Worm (Caenorhabditis elegans) whole organism, late embryonic: Measurements from ENCODE around the gene C25E10.12.

Source experiments
- C38D4.7 ChIP-seq: fragments of 200-800 bp; sonication (Bioruptor generic); optimal IDR thresholded peaks from 2 replicates; lab custom pipeline; 2018; ENCODE audit warnings: mild to moderate bottlenecking, missing genetic modification characterization, moderate library complexity, missing compliant biosample characterization
- K09A11.1 ChIP-seq: sonication (generic microtip); optimal IDR thresholded peaks from 2 replicates; lab custom pipeline; 2017; ENCODE audit warnings: antibody characterized with exemption, mild to moderate bottlenecking, missing genetic modification characterization, missing compliant biosample characterization; ENCODE audit not compliant: insufficient read depth
- Y22D7AL.16 ChIP-seq: sonication (generic microtip); optimal IDR thresholded peaks from 2 replicates; lab custom pipeline; 2016; ENCODE audit warnings: missing genetic modification characterization, missing compliant biosample characterization
- ahr-1 ChIP-seq: sonication (generic microtip); optimal IDR thresholded peaks from 2 replicates; lab custom pipeline; 2016; ENCODE audit warnings: missing genetic modification characterization, missing compliant biosample characterization
- ama-1 ChIP-seq: fragments of 150-350 bp; optimal IDR thresholded peaks from 2 replicates; lab custom pipeline; 2014
- ceh-19 ChIP-seq: fragments of 200-800 bp; sonication (Bioruptor generic); optimal IDR thresholded peaks from 2 replicates; lab custom pipeline; 2018; ENCODE audit warnings: mild to moderate bottlenecking, missing genetic modification characterization, missing compliant biosample characterization
- ceh-22 ChIP-seq: sonication (generic microtip); optimal IDR thresholded peaks from 2 replicates; lab custom pipeline; 2017; ENCODE audit warnings: missing biosample characterization, missing genetic modification characterization
- ceh-24 ChIP-seq: sonication (generic microtip); optimal IDR thresholded peaks from 2 replicates; lab custom pipeline; 2016; ENCODE audit warnings: mild to moderate bottlenecking, missing genetic modification characterization, missing compliant biosample characterization
- ceh-30 ChIP-seq: fragments of 150-350 bp; optimal IDR thresholded peaks from 2 replicates; lab custom pipeline; 2014; ENCODE audit warnings: missing biosample characterization, missing genetic modification characterization
- ceh-34 ChIP-seq: sonication (generic microtip); optimal IDR thresholded peaks from 2 replicates; lab custom pipeline; 2016; ENCODE audit warnings: mild to moderate bottlenecking, missing genetic modification characterization, missing compliant biosample characterization
- ceh-48 ChIP-seq: sonication (generic microtip); optimal IDR thresholded peaks from 2 replicates; lab custom pipeline; 2016; ENCODE audit warnings: missing genetic modification characterization, inconsistent platforms, missing compliant biosample characterization
- ceh-6 ChIP-seq: fragments of 200-800 bp; sonication (Bioruptor generic); optimal IDR thresholded peaks from 2 replicates; lab custom pipeline; 2018; ENCODE audit warnings: mild to moderate bottlenecking, missing genetic modification characterization, missing compliant biosample characterization
- ceh-9 ChIP-seq: sonication (generic microtip); optimal IDR thresholded peaks from 2 replicates; lab custom pipeline; 2016; ENCODE audit warnings: mild to moderate bottlenecking, missing genetic modification characterization, inconsistent platforms, missing compliant biosample characterization
- dve-1 ChIP-seq: sonication (generic microtip); optimal IDR thresholded peaks from 2 replicates; lab custom pipeline; 2017; ENCODE audit warnings: antibody characterized with exemption, mild to moderate bottlenecking, missing genetic modification characterization, missing compliant biosample characterization
- elt-4 ChIP-seq: sonication (generic microtip); optimal IDR thresholded peaks from 2 replicates; lab custom pipeline; 2016; ENCODE audit warnings: missing genetic modification characterization, missing compliant biosample characterization
- eyg-1 ChIP-seq: sonication (generic microtip); optimal IDR thresholded peaks from 2 replicates; lab custom pipeline; 2016; ENCODE audit warnings: missing genotype, missing genetic modification characterization, missing compliant biosample characterization
- fkh-10 ChIP-seq: fragments of 150-350 bp; optimal IDR thresholded peaks from 2 replicates; lab custom pipeline; 2014; ENCODE audit warnings: missing biosample characterization, missing genetic modification reagents, missing genetic modification characterization
- fkh-6 ChIP-seq: sonication (generic microtip); optimal IDR thresholded peaks from 2 replicates; lab custom pipeline; 2016; ENCODE audit warnings: missing genetic modification characterization, missing compliant biosample characterization
- hlh-13 ChIP-seq: fragments of 200-800 bp; sonication (Bioruptor generic); optimal IDR thresholded peaks from 2 replicates; lab custom pipeline; 2018; ENCODE audit warnings: mild to moderate bottlenecking, missing genetic modification characterization, missing compliant biosample characterization
- hlh-15 ChIP-seq: sonication (generic microtip); optimal IDR thresholded peaks from 2 replicates; lab custom pipeline; 2016; ENCODE audit warnings: missing genetic modification characterization, missing compliant biosample characterization
- hlh-8 ChIP-seq: sonication (generic microtip); optimal IDR thresholded peaks from 2 replicates; lab custom pipeline; 2016; ENCODE audit warnings: missing genotype, missing genetic modification characterization, missing compliant biosample characterization
- lim-6 ChIP-seq: sonication (generic microtip); optimal IDR thresholded peaks from 2 replicates; lab custom pipeline; 2016; ENCODE audit warnings: missing genetic modification characterization, missing compliant biosample characterization
- lin-11 ChIP-seq: fragments of 200-800 bp; sonication (Bioruptor generic); optimal IDR thresholded peaks from 2 replicates; lab custom pipeline; 2018; ENCODE audit warnings: mild to moderate bottlenecking, missing genetic modification characterization, missing compliant biosample characterization
- madf-2 ChIP-seq: sonication (generic microtip); optimal IDR thresholded peaks from 2 replicates; lab custom pipeline; 2017; ENCODE audit warnings: missing genetic modification characterization, missing compliant biosample characterization
- mec-3 ChIP-seq: sonication (generic microtip); optimal IDR thresholded peaks from 2 replicates; lab custom pipeline; 2016; ENCODE audit warnings: borderline replicate concordance, missing genetic modification characterization, missing compliant biosample characterization
- nhr-11 ChIP-seq: fragments of 150-350 bp; optimal IDR thresholded peaks from 2 replicates; lab custom pipeline; 2014; ENCODE audit warnings: missing biosample characterization, missing genetic modification characterization
- npax-4 ChIP-seq: sonication (generic microtip); optimal IDR thresholded peaks from 2 replicates; lab custom pipeline; 2016; ENCODE audit warnings: missing genetic modification characterization, missing compliant biosample characterization
- pag-3 ChIP-seq: sonication (generic microtip); optimal IDR thresholded peaks from 2 replicates; lab custom pipeline; 2016; ENCODE audit warnings: missing compliant biosample characterization, missing genetic modification characterization, borderline replicate concordance
- pat-9 ChIP-seq: fragments of 200-800 bp; sonication (Bioruptor generic); optimal IDR thresholded peaks from 2 replicates; lab custom pipeline; 2018; ENCODE audit warnings: mild to moderate bottlenecking, missing genetic modification characterization, moderate library complexity, missing compliant biosample characterization
- pax-1 ChIP-seq: fragments of 150-350 bp; optimal IDR thresholded peaks from 2 replicates; lab custom pipeline; 2014; ENCODE audit warnings: missing biosample characterization, missing genetic modification characterization
- pha-2 ChIP-seq: sonication (generic microtip); optimal IDR thresholded peaks from 2 replicates; lab custom pipeline; 2017; ENCODE audit warnings: mild to moderate bottlenecking, missing genetic modification characterization, missing compliant biosample characterization
- pros-1 ChIP-seq: fragments of 150-350 bp; optimal IDR thresholded peaks from 2 replicates; lab custom pipeline; 2014; ENCODE audit warnings: missing biosample characterization, missing genetic modification reagents, missing genetic modification characterization
- ref-2 ChIP-seq: sonication (generic microtip); optimal IDR thresholded peaks from 2 replicates; lab custom pipeline; 2016; ENCODE audit warnings: missing genetic modification characterization, missing compliant biosample characterization
- rnt-1 ChIP-seq: sonication (generic microtip); optimal IDR thresholded peaks from 2 replicates; lab custom pipeline; 2016; ENCODE audit warnings: missing genetic modification characterization, missing compliant biosample characterization
- tbx-2 ChIP-seq: sonication (generic microtip); optimal IDR thresholded peaks from 2 replicates; lab custom pipeline; 2016; ENCODE audit warnings: missing genetic modification characterization, missing compliant biosample characterization
- tbx-7 ChIP-seq: sonication (generic microtip); optimal IDR thresholded peaks from 2 replicates; lab custom pipeline; 2016; ENCODE audit warnings: missing genotype, missing genetic modification characterization, missing compliant biosample characterization
- unc-3 ChIP-seq, 2 experiments: fragments of 200-800 bp in 1 of 2; sonication (Bioruptor generic) in 1 of 2; sonication (generic microtip) in 1 of 2; conservative IDR thresholded peaks in 1 of 2; optimal IDR thresholded peaks in 1 of 2; 2 replicates each; pipeline versions ENCODE4 v1.3.6 to Lab custom; 2016 to 2022; ENCODE audit warnings: missing compliant biosample characterization in 2 of 2, missing genetic modification characterization in 2 of 2, missing genetic modification reagents in 1 of 2
- unc-42 ChIP-seq: sonication (generic microtip); optimal IDR thresholded peaks from 2 replicates; lab custom pipeline; 2016; ENCODE audit warnings: missing genotype, missing genetic modification characterization, missing compliant biosample characterization
- unc-86 ChIP-seq: sonication (generic microtip); optimal IDR thresholded peaks from 2 replicates; lab custom pipeline; 2016; ENCODE audit warnings: missing genetic modification characterization, missing compliant biosample characterization

Gene C25E10.12

ce11 chrV:9067678-9068077, 5.4 kb upstream of the C25E10.12 start, which contains the start of gene fip-2:
Gene fip-2, plus strand, starts transcription at chrV:9067978.
- TF ChIP-seq fkh-6 (tag; lab: Kevin White, UChicago) (no peak), pha-2 (tag; lab: Kevin White, UChicago) (no peak), dve-1 (no peak), ceh-22 (tag; lab: Kevin White, UChicago) (no peak), hlh-15 (no peak)

- TF ChIP-seq K09A11.1 (no peak), hlh-8 (tag; lab: Kevin White, UChicago) (no peak), ceh-22 (tag; lab: Kevin White, UChicago) (no peak), hlh-13 (no peak), C38D4.7 (GFP tag; lab: Kevin White, UChicago) (no peak), ref-2 (no peak), npax-4 (tag; lab: Kevin White, UChicago) (no peak), pag-3 (tag; lab: Kevin White, UChicago) (no peak)
These were observed 3.7 kb upstream of the C25E10.12 start for ce11 chrV:9065915-9066314.

- TF ChIP-seq hlh-13: no peak
- no peak for TF ChIP-seq ceh-6 (GFP tag; lab: Kevin White, UChicago)
- TF ChIP-seq Y22D7AL.16 (tag; lab: Kevin White, UChicago): no peak
- TF ChIP-seq lin-11: no peak
- no peak for TF ChIP-seq ama-1 (lab: Kevin White, UChicago)
- no peak for TF ChIP-seq ceh-24 (tag; lab: Kevin White, UChicago)
- TF ChIP-seq mec-3 (tag; lab: Kevin White, UChicago): no peak
- no peak for TF ChIP-seq elt-4 (tag; lab: Kevin White, UChicago)
- TF ChIP-seq pros-1 (tag; lab: Kevin White, UChicago): no peak
- no peak for TF ChIP-seq tbx-2
These were observed 2.8 kb upstream of the C25E10.12 start for ce11 chrV:9065001-9065400.

- TF ChIP-seq unc-42 (tag; lab: Kevin White, UChicago) (no peak), rnt-1 (tag; lab: Kevin White, UChicago) (no peak), ahr-1 (tag; lab: Kevin White, UChicago) (no peak), npax-4 (tag; lab: Kevin White, UChicago) (no peak), madf-2 (tag; lab: Kevin White, UChicago) (no peak), elt-4 (tag; lab: Kevin White, UChicago) (no peak), ceh-30 (tag; lab: Kevin White, UChicago) (no peak), ceh-19 (GFP tag; lab: Kevin White, UChicago) (no peak), fkh-10 (no peak), nhr-11 (tag; lab: Kevin White, UChicago) (no peak), eyg-1 (tag; lab: Kevin White, UChicago) (no peak), ceh-34 (tag; lab: Kevin White, UChicago) (no peak), ceh-9 (tag; lab: Kevin White, UChicago) (no peak), ama-1 (lab: Kevin White, UChicago) (no peak), tbx-7 (tag; lab: Kevin White, UChicago) (no peak), ceh-6 (GFP tag; lab: Kevin White, UChicago) (no peak), unc-86 (tag; lab: Kevin White, UChicago) (no peak)
These were observed 893 bp upstream of the C25E10.12 start for ce11 chrV:9063134-9063533.

ce11 chrV:9059468-9059867, 2.8 kb downstream of the C25E10.12 start, which contains the start of the genes C25E10.16 and C25E10.13:
Gene C25E10.16, minus strand, starts transcription at chrV:9059568.
Gene C25E10.13, plus strand, starts transcription at chrV:9059723.
- TF ChIP-seq ceh-34 (tag; lab: Kevin White, UChicago) (no peak), pat-9 (tag; lab: Kevin White, UChicago) (no peak), lim-6 (tag; lab: Kevin White, UChicago) (no peak), ceh-48 (tag; lab: Kevin White, UChicago) (no peak), ceh-19 (GFP tag; lab: Kevin White, UChicago) (no peak), eyg-1 (tag; lab: Kevin White, UChicago) (no peak), unc-3 (GFP tag; conservative IDR thresholded peaks at IDR 0.05; lab: Robert Waterston, UW) (no peak), unc-3 (tag; optimal IDR thresholded peaks at IDR 0.05; lab: Kevin White, UChicago) (no peak), pax-1 (tag; lab: Kevin White, UChicago) (no peak)
- TF ChIP-seq, all 69 proteins: peak for 0
